Worm (Caenorhabditis elegans) whole organism, young adult: ENCODE results near the gene mtrr-1.

ENCODE experiments used
- B0019.2 ChIP-seq: fragments of 200-800 bp; sonication (Bioruptor generic); conservative IDR thresholded peaks from 2 replicates; pipeline ENCODE4 v1.3.6; 2022; ENCODE audit warnings: missing genetic modification reagents, missing genetic modification characterization, missing compliant biosample characterization
- F10E7.11 ChIP-seq: sonication (generic microtip); optimal IDR thresholded peaks from 2 replicates; lab custom pipeline; 2017; ENCODE audit warnings: mild to moderate bottlenecking, missing genetic modification characterization, moderate library complexity, missing compliant biosample characterization
- F22D6.2 ChIP-seq: sonication (generic microtip); optimal IDR thresholded peaks from 2 replicates; lab custom pipeline; 2016; ENCODE audit warnings: mild to moderate bottlenecking, missing genetic modification characterization, missing compliant biosample characterization
- F37B4.10 ChIP-seq: fragments of 200-800 bp; sonication (Bioruptor generic); IDR thresholded peaks from 2 replicates; pipeline ENCODE4 v1.3.6; 2022; ENCODE audit warnings: missing genetic modification characterization, missing compliant biosample characterization
- F39B2.1 ChIP-seq: fragments of 200-800 bp; sonication (Bioruptor generic); IDR thresholded peaks from 2 replicates; pipeline ENCODE4 v1.3.6; 2022; ENCODE audit warnings: missing genetic modification reagents, missing genetic modification characterization, missing compliant biosample characterization
- F55B11.4 ChIP-seq: sonication (generic microtip); optimal IDR thresholded peaks from 2 replicates; lab custom pipeline; 2016; ENCODE audit warnings: missing compliant biosample characterization, missing genetic modification characterization, borderline replicate concordance; ENCODE audit not compliant: insufficient read depth
- T07F8.4 ChIP-seq: sonication (generic microtip); optimal IDR thresholded peaks from 2 replicates; lab custom pipeline; 2016; ENCODE audit warnings: mild to moderate bottlenecking, missing genetic modification characterization, moderate library complexity, missing compliant biosample characterization
- Y67H2A.10 ChIP-seq: fragments of 200-800 bp; sonication (Bioruptor generic); conservative IDR thresholded peaks from 2 replicates; pipeline ENCODE4 v1.3.6; 2022; ENCODE audit warnings: missing genetic modification reagents, missing genetic modification characterization, missing compliant biosample characterization
- akir-1 ChIP-seq: fragments of 200-800 bp; sonication (Bioruptor generic); optimal IDR thresholded peaks from 2 replicates; lab custom pipeline; 2018; ENCODE audit warnings: mild to moderate bottlenecking, missing genetic modification characterization, moderate library complexity, missing compliant biosample characterization
- attf-3 ChIP-seq: fragments of 200-800 bp; sonication (Bioruptor generic); conservative IDR thresholded peaks from 2 replicates; pipeline ENCODE4 v1.3.6; 2022; ENCODE audit warnings: missing genetic modification reagents, missing genetic modification characterization, missing compliant biosample characterization
- ccch-3 ChIP-seq: fragments of 200-800 bp; sonication (Bioruptor generic); optimal IDR thresholded peaks from 2 replicates; lab custom pipeline; 2018; ENCODE audit warnings: mild to moderate bottlenecking, missing genetic modification characterization, missing compliant biosample characterization
- cebp-2 ChIP-seq: fragments of 200-800 bp; sonication (Bioruptor generic); IDR thresholded peaks from 2 replicates; pipeline ENCODE4 v1.3.6; 2022; ENCODE audit warnings: missing genetic modification characterization, missing compliant biosample characterization
- ceh-100 ChIP-seq: fragments of 200-800 bp; sonication (Bioruptor generic); IDR thresholded peaks from 2 replicates; pipeline ENCODE4 v1.3.6; 2022; ENCODE audit warnings: missing genetic modification reagents, missing genetic modification characterization, missing compliant biosample characterization
- dpff-1 ChIP-seq: sonication (generic microtip); optimal IDR thresholded peaks from 2 replicates; lab custom pipeline; 2017; ENCODE audit warnings: mild to moderate bottlenecking, missing genetic modification characterization, missing compliant biosample characterization
- dpl-1 ChIP-seq: fragments of 150-350 bp; optimal IDR thresholded peaks from 2 replicates; lab custom pipeline; 2014; ENCODE audit warnings: missing biosample characterization, missing genetic modification reagents, missing genetic modification characterization
- egl-18 ChIP-seq: fragments of 200-800 bp; sonication (Bioruptor generic); IDR thresholded peaks from 2 replicates; pipeline ENCODE4 v1.3.6; 2022; ENCODE audit warnings: missing genetic modification reagents, missing genetic modification characterization, missing compliant biosample characterization
- ekl-4 ChIP-seq: fragments of 200-800 bp; sonication (Bioruptor generic); IDR thresholded peaks from 2 replicates; pipeline ENCODE4 v1.3.6; 2022; ENCODE audit warnings: missing genetic modification reagents, missing genetic modification characterization, missing compliant biosample characterization
- gei-17 ChIP-seq: fragments of 200-800 bp; sonication (Bioruptor generic); optimal IDR thresholded peaks from 2 replicates; lab custom pipeline; 2018; ENCODE audit warnings: mild to moderate bottlenecking, missing genetic modification characterization, missing compliant biosample characterization
- hlh-12 ChIP-seq: sonication (generic microtip); optimal IDR thresholded peaks from 2 replicates; lab custom pipeline; 2016; ENCODE audit warnings: missing genetic modification characterization, missing compliant biosample characterization
- hsf-1 ChIP-seq: fragments of 200-800 bp; sonication (Bioruptor generic); IDR thresholded peaks from 2 replicates; pipeline ENCODE4 v1.3.6; 2022; ENCODE audit warnings: missing genetic modification reagents, missing genetic modification characterization, missing compliant biosample characterization
- lag-1 ChIP-seq: fragments of 200-800 bp; sonication (Bioruptor generic); IDR thresholded peaks from 2 replicates; pipeline ENCODE4 v1.3.6; 2022; ENCODE audit warnings: missing genetic modification reagents, missing genetic modification characterization, missing compliant biosample characterization
- let-607 ChIP-seq, 2 experiments: fragments of 200-800 bp in 1 of 2; sonication (Bioruptor generic) in 1 of 2; sonication (generic microtip) in 1 of 2; optimal IDR thresholded peaks; 2 replicates each; lab custom pipeline; 2016 to 2018; ENCODE audit warnings: mild to moderate bottlenecking in 2 of 2, missing compliant biosample characterization in 2 of 2, missing genetic modification characterization in 2 of 2, moderate library complexity in 2 of 2, missing genotype in 1 of 2
- lin-26 ChIP-seq: fragments of 200-800 bp; sonication (Bioruptor generic); IDR thresholded peaks from 2 replicates; pipeline ENCODE4 v1.3.6; 2022; ENCODE audit warnings: missing genetic modification reagents, missing genetic modification characterization, missing compliant biosample characterization
- lsl-1 ChIP-seq: fragments of 200-800 bp; sonication (Bioruptor generic); optimal IDR thresholded peaks from 2 replicates; lab custom pipeline; 2018; ENCODE audit warnings: mild to moderate bottlenecking, missing genetic modification characterization, moderate library complexity, missing compliant biosample characterization
- madf-3 ChIP-seq: fragments of 200-800 bp; sonication (Bioruptor generic); IDR thresholded peaks from 2 replicates; pipeline ENCODE4 v1.3.6; 2022; ENCODE audit warnings: missing genetic modification reagents, missing genetic modification characterization, missing compliant biosample characterization
- madf-6 ChIP-seq: fragments of 200-800 bp; sonication (Bioruptor generic); IDR thresholded peaks from 2 replicates; pipeline ENCODE4 v1.3.6; 2022; ENCODE audit warnings: missing genetic modification reagents, missing genetic modification characterization, missing compliant biosample characterization
- madf-8 ChIP-seq: fragments of 200-800 bp; sonication (Bioruptor generic); conservative IDR thresholded peaks from 2 replicates; pipeline ENCODE4 v1.3.6; 2022; ENCODE audit warnings: missing genetic modification reagents, missing genetic modification characterization, missing compliant biosample characterization
- nfya-2 ChIP-seq: fragments of 200-800 bp; sonication (Bioruptor generic); IDR thresholded peaks from 2 replicates; pipeline ENCODE4 v1.3.6; 2022; ENCODE audit warnings: missing genetic modification reagents, missing genetic modification characterization, missing compliant biosample characterization
- nfyb-1 ChIP-seq: fragments of 200-800 bp; sonication (Bioruptor generic); IDR thresholded peaks from 2 replicates; pipeline ENCODE4 v1.3.6; 2022; ENCODE audit warnings: missing genetic modification reagents, missing genetic modification characterization, missing compliant biosample characterization
- nhr-179 ChIP-seq: sonication (generic microtip); optimal IDR thresholded peaks from 2 replicates; lab custom pipeline; 2016; ENCODE audit warnings: mild to moderate bottlenecking, missing genetic modification characterization, missing compliant biosample characterization
- nhr-27 ChIP-seq: fragments of 200-800 bp; sonication (Bioruptor generic); optimal IDR thresholded peaks from 2 replicates; lab custom pipeline; 2018; ENCODE audit warnings: mild to moderate bottlenecking, missing genetic modification characterization, moderate library complexity, missing compliant biosample characterization
- pha-4 ChIP-seq: fragments of 150-350 bp; sonication (generic microtip); optimal IDR thresholded peaks from 2 replicates; lab custom pipeline; 2014; ENCODE audit warnings: missing biosample characterization, missing genetic modification reagents, missing genetic modification characterization
- rpc-1 ChIP-seq, 2 experiments: fragments of 150-350 bp in 1 of 2; sonication (generic microtip) in 1 of 2; optimal IDR thresholded peaks; 2 replicates each; lab custom pipeline; 2014 to 2018; ENCODE audit warnings: missing biosample characterization in 1 of 2, missing genetic modification characterization in 1 of 2, missing genetic modification reagents in 1 of 2, missing genotype in 1 of 2
- sdz-38 ChIP-seq: sonication (generic microtip); optimal IDR thresholded peaks from 2 replicates; lab custom pipeline; 2016; ENCODE audit warnings: missing genotype, missing genetic modification characterization, missing compliant biosample characterization
- sea-2 ChIP-seq: fragments of 200-800 bp; sonication (Bioruptor generic); IDR thresholded peaks from 2 replicates; pipeline ENCODE4 v1.3.6; 2022; ENCODE audit warnings: missing genetic modification characterization, missing compliant biosample characterization
- snpc-1.1 ChIP-seq: sonication (generic microtip); optimal IDR thresholded peaks from 2 replicates; lab custom pipeline; 2017; ENCODE audit warnings: missing genetic modification characterization, mild to moderate bottlenecking, missing compliant biosample characterization, antibody characterized with exemption, moderate library complexity, missing genotype, missing genetic modification reagents; ENCODE audit not compliant: insufficient read depth
- somi-1 ChIP-seq: fragments of 200-800 bp; sonication (Bioruptor generic); optimal IDR thresholded peaks from 2 replicates; lab custom pipeline; 2018; ENCODE audit warnings: mild to moderate bottlenecking, missing genetic modification characterization, missing compliant biosample characterization
- tbx-9 ChIP-seq: sonication (generic microtip); optimal IDR thresholded peaks from 2 replicates; lab custom pipeline; 2016; ENCODE audit warnings: borderline replicate concordance, missing genetic modification characterization, inconsistent platforms, missing compliant biosample characterization
- unc-130 ChIP-seq: sonication (generic microtip); optimal IDR thresholded peaks from 2 replicates; lab custom pipeline; 2016; ENCODE audit warnings: missing genetic modification reagents, missing genetic modification characterization, missing compliant biosample characterization
- unc-62 ChIP-seq: fragments of 150-350 bp; optimal IDR thresholded peaks from 2 replicates; lab custom pipeline; 2014; ENCODE audit warnings: missing biosample characterization, missing genetic modification reagents, missing genetic modification characterization
- ztf-18 ChIP-seq: sonication (generic microtip); optimal IDR thresholded peaks from 2 replicates; lab custom pipeline; 2016; ENCODE audit warnings: missing genotype, mild to moderate bottlenecking, missing genetic modification characterization, missing compliant biosample characterization
- ztf-22 ChIP-seq: fragments of 200-800 bp; sonication (Bioruptor generic); optimal IDR thresholded peaks from 2 replicates; lab custom pipeline; 2018; ENCODE audit warnings: mild to moderate bottlenecking, missing genetic modification characterization, moderate library complexity, missing compliant biosample characterization

Gene mtrr-1

ce11 chrII:9250422-9250821 is 35.4 kb upstream of the mtrr-1 start, which contains the start of gene T26C5.4:
T26C5.4 (minus strand) TSS chrII:9250522.
- TF ChIP-seq gei-17 (GFP tag; lab: Kevin White, UChicago) (no peak), akir-1 (no peak), madf-3 (GFP tag; lab: Robert Waterston, UW) (no peak), nhr-27 (tag; lab: Kevin White, UChicago) (no peak), lin-26 (GFP tag; lab: Robert Waterston, UW) (no peak), unc-62 (GFP tag; lab: Kevin White, UChicago) (no peak), ceh-100 (GFP tag; lab: Robert Waterston, UW) (no peak), F39B2.1 (no peak), attf-3 (GFP tag; lab: Robert Waterston, UW) (no peak), rpc-1 (optimal IDR thresholded peaks at IDR 0.05; lab: Kevin White, UChicago) (no peak), rpc-1 (tag; optimal IDR thresholded peaks at IDR 0.05; lab: Kevin White, UChicago) (no peak), ztf-18 (no peak), sea-2 (no peak), hsf-1 (GFP tag; lab: Robert Waterston, UW) (no peak), lsl-1 (GFP tag; lab: Kevin White, UChicago) (no peak), cebp-2 (no peak), madf-8 (GFP tag; lab: Robert Waterston, UW) (no peak), pha-4 (no peak), F37B4.10 (no peak), ztf-22 (GFP tag; lab: Kevin White, UChicago) (no peak), F55B11.4 (tag; lab: Kevin White, UChicago) (no peak)

ce11 chrII:9251529-9251928 is 34.2 kb upstream of the mtrr-1 start:
- no peak for TF ChIP-seq rpc-1 (optimal IDR thresholded peaks at IDR 0.05; lab: Kevin White, UChicago)
- TF ChIP-seq rpc-1 (tag; optimal IDR thresholded peaks at IDR 0.05; lab: Kevin White, UChicago), result no peak
- TF ChIP-seq F37B4.10, result no peak
- TF ChIP-seq somi-1, result no peak
- no peak for TF ChIP-seq F22D6.2 (tag; lab: Kevin White, UChicago)
- no peak for TF ChIP-seq madf-6 (GFP tag; lab: Robert Waterston, UW)
- TF ChIP-seq dpl-1 (GFP tag; lab: Kevin White, UChicago), result no peak
- TF ChIP-seq unc-130 (GFP tag; lab: Kevin White, UChicago), result no peak
- no peak for TF ChIP-seq ccch-3 (GFP tag; lab: Kevin White, UChicago)
- TF ChIP-seq B0019.2 (GFP tag; lab: Robert Waterston, UW), result no peak
- no peak for TF ChIP-seq snpc-1.1 (tag; lab: Kevin White, UChicago)
- no peak for TF ChIP-seq ekl-4
- TF ChIP-seq F10E7.11 (tag; lab: Kevin White, UChicago), result no peak
- no peak for TF ChIP-seq egl-18 (GFP tag; lab: Robert Waterston, UW)
- no peak for TF ChIP-seq dpff-1 (tag; lab: Kevin White, UChicago)
- no peak for TF ChIP-seq Y67H2A.10 (GFP tag; lab: Robert Waterston, UW)
- TF ChIP-seq tbx-9 (tag; lab: Kevin White, UChicago), result no peak
- TF ChIP-seq let-607 (tag; optimal IDR thresholded peaks at IDR 0.05; lab: Kevin White, UChicago), result no peak
- TF ChIP-seq pha-4, result no peak

DNA sequence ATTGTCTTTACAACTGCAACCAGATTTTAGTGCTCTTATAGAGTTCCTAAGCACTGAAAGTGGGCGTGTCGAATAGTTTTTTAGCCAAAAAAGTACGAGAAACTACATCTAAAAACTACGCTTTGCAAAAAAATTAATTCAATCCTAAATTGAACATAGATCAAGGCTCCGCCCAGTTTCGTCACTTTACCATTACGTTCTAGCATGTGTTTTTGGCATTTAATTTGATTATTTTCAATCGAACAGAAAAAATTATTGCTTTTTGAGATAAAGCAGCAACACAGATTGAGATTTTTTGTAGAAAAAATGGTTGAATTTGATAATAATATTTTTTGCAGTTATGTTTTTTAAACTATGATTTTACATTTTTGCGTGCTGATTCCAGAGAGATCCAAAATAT is 31.6 kb upstream of the mtrr-1 start, which contains the start of gene nlp-82:
Gene nlp-82, minus strand, starts transcription at position 101 of the 400 bp plus-strand sequence.
- TF ChIP-seq nfya-2 (no peak), lag-1 (GFP tag; lab: Robert Waterston, UW) (no peak), nfyb-1 (no peak), sdz-38 (tag; lab: Kevin White, UChicago) (no peak), F55B11.4 (tag; lab: Kevin White, UChicago) (no peak), nhr-27 (tag; lab: Kevin White, UChicago) (no peak), hlh-12 (no peak), T07F8.4 (tag; lab: Kevin White, UChicago) (no peak), madf-8 (GFP tag; lab: Robert Waterston, UW) (no peak), ekl-4 (no peak), gei-17 (GFP tag; lab: Kevin White, UChicago) (no peak), nhr-179 (tag; lab: Kevin White, UChicago) (no peak)
- TF ChIP-seq, all 124 proteins: peak for 0
